In genomic region chr3L:15011142-15011541, dm6 we compare ENCODE assay signal across 2 fruit fly cellular contexts.
TF ChIP-seq lines count a peak whose summit lies in the region.

No protein-coding gene starts in this region.

- peak; percentile 82 to 88 for TF ChIP-seq CTCF in S2 (optimal IDR thresholded peaks at IDR 0.05; lab: Kevin White, UChicago)
- TF ChIP-seq CTCF in whole organism, embryonic (GFP tag; optimal IDR thresholded peaks at IDR 0.05; lab: Kevin White, UChicago) = peak; percentile 80

TF ChIP-seq in whole organism, embryonic, 481 proteins besides CTCF, POLR2A, EP300 and RAD21:
- TF ChIP-seq pan (optimal IDR thresholded peaks at IDR 0.05; lab: Kevin White, UChicago) (no peak), pan (GFP tag; optimal IDR thresholded peaks at IDR 0.05 in 1 of 2, IDR thresholded peaks at IDR 0.05 in 1 of 2) (no peak), CG2199 (GFP tag; IDR thresholded peaks at IDR 0.05; lab: Robert Waterston, UW) (0 out of 3 replicates have a peak, but pooled peaks have one; percentile 37), CG10979 (tag; optimal IDR thresholded peaks at IDR 0.05; lab: Kevin White, UChicago) (peak; percentile 48), hb (GFP tag; IDR thresholded peaks at IDR 0.05; lab: Robert Waterston, UW; ENCODE audit: partially characterized antibody) (0 out of 3 replicates have a peak, but pooled peaks have one; percentile 40), CG1832 (GFP tag; optimal IDR thresholded peaks at IDR 0.05; lab: Kevin White, UChicago) (no peak)
